Fruit fly (Drosophila melanogaster) whole organism, embryonic: ENCODE results near the gene BNIP3.

Experiments
- B-H1 ChIP-seq: fragments of 200-800 bp; sonication (Bioruptor generic); IDR thresholded peaks from 3 replicates; pipeline ENCODE4 v1.3.6; 2022; ENCODE audit warnings: missing biosample characterization, missing genetic modification characterization
- BtbVII ChIP-seq: fragments of 200-800 bp; sonication (Bioruptor generic); optimal IDR thresholded peaks from 3 replicates; lab custom pipeline; 2017; ENCODE audit warnings: missing biosample characterization, mild to moderate bottlenecking, missing genetic modification characterization
- C15 ChIP-seq: fragments of 200-800 bp; sonication (Bioruptor generic); IDR thresholded peaks from 3 replicates; pipeline ENCODE4 v1.3.6; 2022; ENCODE audit warnings: missing biosample characterization, missing genetic modification characterization
- CG10321 ChIP-seq: fragments of 200-800 bp; sonication (Bioruptor generic); IDR thresholded peaks from 2 replicates; pipeline ENCODE4 v1.3.6; 2022; ENCODE audit warnings: missing biosample characterization, missing genetic modification characterization
- CG10543 ChIP-seq: fragments of 200-800 bp; sonication (Bioruptor generic); optimal IDR thresholded peaks from 3 replicates; lab custom pipeline; 2017; ENCODE audit warnings: missing biosample characterization, mild to moderate bottlenecking, missing genetic modification characterization, moderate library complexity
- CG11247 ChIP-seq: fragments of 200-800 bp; sonication (Bioruptor generic); IDR thresholded peaks from 2 replicates; pipeline ENCODE4 v1.3.6; 2022; ENCODE audit warnings: missing biosample characterization, missing genetic modification characterization
- CG11696 ChIP-seq: fragments of 200-800 bp; sonication (Bioruptor generic); IDR thresholded peaks from 2 replicates; pipeline ENCODE4 v1.3.6; 2022; ENCODE audit warnings: missing biosample characterization, missing genetic modification characterization
- CG12391 ChIP-seq: fragments of 200-800 bp; sonication (Bioruptor generic); optimal IDR thresholded peaks from 3 replicates; lab custom pipeline; 2018; ENCODE audit warnings: missing biosample characterization, mild to moderate bottlenecking, missing genetic modification characterization, moderate library complexity
- CG12942 ChIP-seq: fragments of 200-800 bp; sonication (Bioruptor generic); optimal IDR thresholded peaks from 3 replicates; lab custom pipeline; 2016; ENCODE audit warnings: missing biosample characterization, missing genetic modification characterization
- CG14965 ChIP-seq: fragments of 200-800 bp; sonication (Bioruptor generic); optimal IDR thresholded peaks from 2 replicates; lab custom pipeline; 2016; ENCODE audit warnings: missing biosample characterization, missing genetic modification characterization, borderline replicate concordance
- CG17385 ChIP-seq: fragments of 200-800 bp; sonication (Bioruptor generic); optimal IDR thresholded peaks from 3 replicates; lab custom pipeline; 2018; ENCODE audit warnings: missing biosample characterization, mild to moderate bottlenecking, missing genetic modification characterization
- CG1832 ChIP-seq: fragments of 200-800 bp; sonication (Bioruptor generic); optimal IDR thresholded peaks from 2 replicates; lab custom pipeline; 2017; ENCODE audit warnings: missing biosample characterization, mild to moderate bottlenecking, missing genetic modification characterization, inconsistent platforms
- CG18619 ChIP-seq: fragments of 200-800 bp; sonication (Bioruptor generic); optimal IDR thresholded peaks from 3 replicates; lab custom pipeline; 2017; ENCODE audit warnings: missing biosample characterization, mild to moderate bottlenecking, missing genetic modification characterization
- CG32772 ChIP-seq: fragments of 200-800 bp; sonication (Bioruptor generic); IDR thresholded peaks from 2 replicates; pipeline ENCODE4 v1.3.6; 2022; ENCODE audit warnings: missing biosample characterization, missing genetic modification characterization
- CG33213 ChIP-seq: fragments of 200-800 bp; sonication (Bioruptor generic); optimal IDR thresholded peaks from 3 replicates; lab custom pipeline; 2016; ENCODE audit warnings: missing biosample characterization, missing genetic modification characterization
- CG4282 ChIP-seq: fragments of 200-800 bp; sonication (Bioruptor generic); optimal IDR thresholded peaks from 2 replicates; lab custom pipeline; 2016; ENCODE audit warnings: missing biosample characterization, missing genetic modification characterization
- CG4328 ChIP-seq: fragments of 200-800 bp; sonication (Bioruptor generic); optimal IDR thresholded peaks from 3 replicates; lab custom pipeline; 2017; ENCODE audit warnings: missing biosample characterization, missing genetic modification reagents, missing genetic modification characterization
- CG4707 ChIP-seq: fragments of 200-800 bp; sonication (Bioruptor generic); optimal IDR thresholded peaks from 2 replicates; lab custom pipeline; 2018; ENCODE audit warnings: missing biosample characterization, mild to moderate bottlenecking, missing genetic modification characterization, moderate library complexity
- CG5180 ChIP-seq: fragments of 200-800 bp; sonication (Bioruptor generic); optimal IDR thresholded peaks from 3 replicates; lab custom pipeline; 2017; ENCODE audit warnings: missing biosample characterization, missing genetic modification characterization, mild to moderate bottlenecking, moderate library complexity, missing genetic modification reagents
- CG8290 ChIP-seq, 3 experiments: fragments of 200-800 bp; sonication (Bioruptor generic); optimal IDR thresholded peaks; 2 replicates each; lab custom pipeline; 2016 to 2019; ENCODE audit warnings: missing biosample characterization in 3 of 3, missing genetic modification characterization in 3 of 3, mild to moderate bottlenecking in 2 of 3, moderate library complexity in 1 of 3
- CrebB ChIP-seq: fragments of 200-800 bp; sonication (Bioruptor generic); optimal IDR thresholded peaks from 3 replicates; lab custom pipeline; 2018; ENCODE audit warnings: missing biosample characterization, mild to moderate bottlenecking, missing genetic modification characterization
- Fer1 ChIP-seq: fragments of 200-800 bp; sonication (Bioruptor generic); optimal IDR thresholded peaks from 2 replicates; lab custom pipeline; 2017; ENCODE audit warnings: missing biosample characterization, mild to moderate bottlenecking, missing genetic modification characterization
- H2.0 ChIP-seq: fragments of 200-800 bp; sonication (Bioruptor generic); IDR thresholded peaks from 2 replicates; pipeline ENCODE4 v1.3.6; 2022; ENCODE audit warnings: missing biosample characterization, missing genetic modification characterization
- MTF-1 ChIP-seq: fragments of 200-800 bp; sonication (Bioruptor generic); optimal IDR thresholded peaks from 2 replicates; lab custom pipeline; 2018; ENCODE audit warnings: missing biosample characterization, mild to moderate bottlenecking, missing genetic modification characterization, borderline replicate concordance
- Nf-YC ChIP-seq: fragments of 200-800 bp; optimal IDR thresholded peaks from 3 replicates; lab custom pipeline; 2019; ENCODE audit warnings: missing biosample characterization, mild to moderate bottlenecking, missing genetic modification characterization, moderate library complexity
- TFAM ChIP-seq: fragments of 200-800 bp; sonication (Bioruptor generic); optimal IDR thresholded peaks from 2 replicates; lab custom pipeline; 2017; ENCODE audit warnings: missing biosample characterization, missing genetic modification characterization, inconsistent platforms
- Usf ChIP-seq: fragments of 200-800 bp; sonication (Bioruptor generic); optimal IDR thresholded peaks from 2 replicates; lab custom pipeline; 2017; ENCODE audit warnings: missing genotype, missing biosample characterization, missing genetic modification characterization
- al ChIP-seq: fragments of 200-800 bp; sonication (Bioruptor generic); IDR thresholded peaks from 2 replicates; pipeline ENCODE4 v1.3.6; 2022; ENCODE audit warnings: missing biosample characterization, missing genetic modification characterization
- ase ChIP-seq: fragments of 200-800 bp; sonication (Bioruptor generic); IDR thresholded peaks from 3 replicates; pipeline ENCODE4 v1.3.6; 2022; ENCODE audit warnings: missing biosample characterization, missing genetic modification characterization
- bowl ChIP-seq: fragments of 200-800 bp; sonication (Bioruptor generic); IDR thresholded peaks from 2 replicates; pipeline ENCODE4 v1.3.6; 2022; ENCODE audit warnings: missing biosample characterization, missing genetic modification characterization
- caup ChIP-seq: fragments of 200-800 bp; sonication (Bioruptor generic); optimal IDR thresholded peaks from 3 replicates; lab custom pipeline; 2017; ENCODE audit warnings: missing biosample characterization, mild to moderate bottlenecking, missing genetic modification characterization, moderate library complexity; ENCODE audit not compliant: severe bottlenecking
- dan ChIP-seq: fragments of 200-800 bp; sonication (Bioruptor generic); IDR thresholded peaks from 2 replicates; pipeline ENCODE4 v1.3.6; 2022; ENCODE audit warnings: missing biosample characterization, missing genetic modification characterization
- dysf ChIP-seq: fragments of 200-800 bp; sonication (Bioruptor generic); IDR thresholded peaks from 3 replicates; pipeline ENCODE4 v1.3.6; 2022; ENCODE audit warnings: missing biosample characterization, missing genetic modification characterization
- fru ChIP-seq: fragments of >200 bp; optimal IDR thresholded peaks from 2 replicates; lab custom pipeline; 2017
- ind ChIP-seq: fragments of 200-800 bp; sonication (Bioruptor generic); optimal IDR thresholded peaks from 3 replicates; lab custom pipeline; 2016; ENCODE audit warnings: missing biosample characterization, missing genetic modification characterization
- maf-S ChIP-seq: fragments of 200-800 bp; sonication (Bioruptor generic); optimal IDR thresholded peaks from 2 replicates; lab custom pipeline; 2016; ENCODE audit warnings: missing biosample characterization, missing genetic modification characterization
- otp ChIP-seq: fragments of 200-800 bp; sonication (Bioruptor generic); IDR thresholded peaks from 3 replicates; pipeline ENCODE4, ENCODE4 v1.3.6; 2022; ENCODE audit warnings: missing biosample characterization, missing genetic modification characterization
- pb ChIP-seq: fragments of 200-800 bp; sonication (Bioruptor generic); optimal IDR thresholded peaks from 3 replicates; lab custom pipeline; 2016; ENCODE audit warnings: missing biosample characterization, missing genetic modification characterization
- psq ChIP-seq: fragments of 200-800 bp; sonication (Bioruptor generic); optimal IDR thresholded peaks from 2 replicates; lab custom pipeline; 2017; ENCODE audit warnings: missing biosample characterization, missing genetic modification characterization
- run ChIP-seq: fragments of 200-800 bp; sonication (Bioruptor generic); optimal IDR thresholded peaks from 3 replicates; lab custom pipeline; 2018; ENCODE audit warnings: missing biosample characterization, mild to moderate bottlenecking, missing genetic modification characterization
- slbo ChIP-seq: fragments of 200-800 bp; sonication (Bioruptor generic); IDR thresholded peaks from 2 replicates; pipeline ENCODE4 v1.3.6; 2022; ENCODE audit warnings: missing biosample characterization, missing genetic modification characterization
- sna ChIP-seq: fragments of 200-800 bp; sonication (Bioruptor generic); IDR thresholded peaks from 2 replicates; pipeline ENCODE4 v1.3.6; 2022; ENCODE audit warnings: missing biosample characterization, missing genetic modification characterization; ENCODE audit not compliant: partially characterized antibody
- so ChIP-seq: fragments of 200-800 bp; sonication (Bioruptor generic); IDR thresholded peaks from 3 replicates; pipeline ENCODE4 v1.3.6; 2022; ENCODE audit warnings: missing biosample characterization, missing genetic modification characterization
- sr ChIP-seq: fragments of 200-800 bp; sonication (Bioruptor generic); IDR thresholded peaks from 3 replicates; pipeline ENCODE4 v1.3.6; 2022; ENCODE audit warnings: missing biosample characterization, missing genetic modification characterization
- tap ChIP-seq: fragments of 200-800 bp; optimal IDR thresholded peaks from 3 replicates; lab custom pipeline; 2019; ENCODE audit warnings: missing biosample characterization, mild to moderate bottlenecking, missing genetic modification characterization, moderate library complexity
- tgo ChIP-seq: fragments of 200-800 bp; sonication (Bioruptor generic); IDR thresholded peaks from 3 replicates; pipeline ENCODE4 v1.3.6; 2022; ENCODE audit warnings: missing biosample characterization, missing genetic modification characterization
- vfl ChIP-seq: fragments of 200-800 bp; sonication (Bioruptor generic); optimal IDR thresholded peaks from 2 replicates; lab custom pipeline; 2016; ENCODE audit warnings: missing biosample characterization, missing genetic modification characterization
- wor ChIP-seq: fragments of 200-800 bp; sonication (Bioruptor generic); IDR thresholded peaks from 2 replicates; pipeline ENCODE4 v1.3.6; 2022; ENCODE audit warnings: missing biosample characterization, missing genetic modification characterization
- zen ChIP-seq: fragments of 200-800 bp; sonication (Bioruptor generic); optimal IDR thresholded peaks from 3 replicates; lab custom pipeline; 2018; ENCODE audit warnings: missing biosample characterization, mild to moderate bottlenecking, missing genetic modification characterization, moderate library complexity
- zfh1 ChIP-seq: fragments of 200-800 bp; sonication (Bioruptor generic); IDR thresholded peaks from 3 replicates; pipeline ENCODE4 v1.3.6; 2022; ENCODE audit warnings: missing biosample characterization, missing genetic modification characterization

BNIP3 gene

dm6 chr3L:20526196-20526740 lies 7.1 kb upstream of the BNIP3 start, which contains the start of gene Nubp2:
Gene Nubp2, plus strand, starts transcription at chr3L:20526576.
- TF ChIP-seq CG17385, result peak; percentile 90
- TF ChIP-seq dan (GFP tag; lab: Robert Waterston, UW), result no peak
- TF ChIP-seq B-H1 (GFP tag; lab: Robert Waterston, UW), result peak; percentile 77
- peak; percentile 84 for TF ChIP-seq run (tag; lab: Kevin White, UChicago)
- TF ChIP-seq psq, result peak; percentile 85
- peak; percentile 75; the same call in 2 of the 3 replicates for TF ChIP-seq C15 (GFP tag; lab: Robert Waterston, UW)
- peak; percentile 65 for TF ChIP-seq MTF-1 (GFP tag; lab: Kevin White, UChicago)
- peak; percentile 55 for TF ChIP-seq CG10321 (GFP tag; lab: Robert Waterston, UW)
- TF ChIP-seq zfh1 (GFP tag; lab: Robert Waterston, UW), result peak; percentile 91
- TF ChIP-seq CG8290 (GFP tag; optimal IDR thresholded peaks at IDR 0.05; lab: Kevin White, UChicago), result peak; percentile 93
- TF ChIP-seq CG8290 (tag; optimal IDR thresholded peaks at IDR 0.05; lab: Kevin White, UChicago), result peak; percentile 86 to 90
- peak; percentile 96 for TF ChIP-seq zen
- peak; percentile 80 for TF ChIP-seq CG5180 (GFP tag; lab: Kevin White, UChicago)
- TF ChIP-seq dysf (GFP tag; lab: Robert Waterston, UW), result peak; percentile 95
- peak; percentile 94 for TF ChIP-seq maf-S (GFP tag; lab: Kevin White, UChicago)
- TF ChIP-seq TFAM (GFP tag; lab: Kevin White, UChicago), result peak; percentile 68
- TF ChIP-seq Usf (GFP tag; lab: Kevin White, UChicago), result peak; percentile 93
- TF ChIP-seq CG11247 (GFP tag; lab: Robert Waterston, UW), result peak; percentile 90
- peak; percentile 98 for TF ChIP-seq CG12391 (tag; lab: Kevin White, UChicago)
- peak; percentile 95 for TF ChIP-seq CG18619
- peak; percentile 94 for TF ChIP-seq CG4328 (GFP tag; lab: Kevin White, UChicago)
- TF ChIP-seq H2.0 (GFP tag; lab: Robert Waterston, UW), result peak; percentile 90
- peak; percentile 89 for TF ChIP-seq tap (tag; lab: Kevin White, UChicago)
- peak; percentile 93 for TF ChIP-seq caup (GFP tag; lab: Kevin White, UChicago)
- 0 out of 2 replicates have a peak, but pooled peaks have one; percentile 6 for TF ChIP-seq sna (GFP tag; lab: Robert Waterston, UW)
- TF ChIP-seq fru (lab: Kevin White, UChicago), result no peak
- TF ChIP-seq CG32772, result peak; percentile 92
- TF ChIP-seq ase, result peak; percentile 88
- peak; percentile 97 for TF ChIP-seq ind
- peak; percentile 96 for TF ChIP-seq slbo (GFP tag; lab: Robert Waterston, UW)
- peak; percentile 73 for TF ChIP-seq CG11696 (GFP tag; lab: Robert Waterston, UW)
- TF ChIP-seq CrebB (tag; lab: Kevin White, UChicago), result peak; percentile 87
- no peak for TF ChIP-seq CG14965
- TF ChIP-seq CG12942, result peak; percentile 96
- peak; percentile 91 for TF ChIP-seq BtbVII (GFP tag; lab: Kevin White, UChicago)
- peak; percentile 87 for TF ChIP-seq so
- TF ChIP-seq al, result peak; percentile 95
- TF ChIP-seq CG10543 (GFP tag; lab: Kevin White, UChicago), result peak; percentile 97
- TF ChIP-seq CG4707, result peak; percentile 65
- TF ChIP-seq CG4282 (GFP tag; lab: Kevin White, UChicago), result peak; percentile 70
- TF ChIP-seq sr (GFP tag; lab: Robert Waterston, UW), result peak; percentile 48; the same call in 1 of the 3 replicates
- TF ChIP-seq tgo, result peak; percentile 95
- peak; percentile 83 for TF ChIP-seq wor (GFP tag; lab: Robert Waterston, UW)
- peak; percentile 74 for TF ChIP-seq pb (GFP tag; lab: Kevin White, UChicago)
- peak; percentile 95 for TF ChIP-seq vfl (GFP tag; lab: Kevin White, UChicago)
- TF ChIP-seq CG33213 (GFP tag; lab: Kevin White, UChicago), result peak; percentile 86
- no peak for TF ChIP-seq CG1832 (GFP tag; lab: Kevin White, UChicago)
- peak; percentile 95 for TF ChIP-seq Nf-YC
- TF ChIP-seq bowl, result peak; percentile 61; the same call in 1 of the 2 replicates
- TF ChIP-seq Fer1 (GFP tag; lab: Kevin White, UChicago), result peak; percentile 93
- peak; percentile 83 for TF ChIP-seq otp (GFP tag; lab: Robert Waterston, UW)
